Worm (Caenorhabditis elegans) whole organism, L4 larva: ENCODE measurements around the gene ZC443.7.
A peak's percentile ranks its signal among the peaks of the same experiment; 100 is the strongest.

Source experiments
- D1046.2 ChIP-seq: fragments of 200-800 bp; sonication (Bioruptor generic); IDR thresholded peaks from 2 replicates; pipeline ENCODE4 v1.3.6; 2022; ENCODE audit warnings: missing genetic modification characterization, missing compliant biosample characterization
- ceh-32 ChIP-seq: sonication (generic microtip); optimal IDR thresholded peaks from 2 replicates; lab custom pipeline; 2016; ENCODE audit warnings: mild to moderate bottlenecking, missing genetic modification characterization, missing compliant biosample characterization; ENCODE audit not compliant: poor library complexity
- daf-19 ChIP-seq: fragments of 200-800 bp; sonication (Bioruptor generic); conservative IDR thresholded peaks from 2 replicates; pipeline ENCODE4 v1.3.6; 2022; ENCODE audit warnings: missing genetic modification characterization, missing compliant biosample characterization
- egl-27 ChIP-seq: sonication (generic microtip); optimal IDR thresholded peaks from 3 replicates; lab custom pipeline; 2017; ENCODE audit warnings: missing biosample characterization, missing genetic modification reagents, missing genetic modification characterization
- jun-1 ChIP-seq: fragments of 150-350 bp; optimal IDR thresholded peaks from 2 replicates; lab custom pipeline; 2014; ENCODE audit warnings: missing biosample characterization, missing genetic modification reagents, missing genetic modification characterization
- lin-38 ChIP-seq: fragments of 200-800 bp; sonication (Bioruptor generic); IDR thresholded peaks from 2 replicates; pipeline ENCODE4 v1.3.6; 2022; ENCODE audit warnings: missing genetic modification reagents, missing genetic modification characterization, missing compliant biosample characterization
- lsy-2 ChIP-seq, 2 experiments: fragments of 150-350 bp in 1 of 2; sonication (generic microtip) in 1 of 2; optimal IDR thresholded peaks; 2 replicates each; lab custom pipeline; 2014 to 2017; ENCODE audit warnings: missing biosample characterization in 2 of 2, missing genetic modification characterization in 2 of 2
- mdl-1 ChIP-seq, 2 experiments: fragments of 150-350 bp in 1 of 2; sonication (generic microtip) in 1 of 2; optimal IDR thresholded peaks; 2 replicates each; lab custom pipeline; 2014 to 2017; ENCODE audit warnings: missing biosample characterization in 2 of 2, missing genetic modification characterization in 2 of 2
- mep-1 ChIP-seq: fragments of 150-350 bp; sonication (generic microtip); optimal IDR thresholded peaks from 3 replicates; lab custom pipeline; 2014; ENCODE audit warnings: missing biosample characterization, missing genetic modification characterization
- nhr-11 ChIP-seq: fragments of 150-350 bp; optimal IDR thresholded peaks from 2 replicates; lab custom pipeline; 2014; ENCODE audit warnings: missing biosample characterization, missing genetic modification characterization
- nhr-28 ChIP-seq: fragments of 150-350 bp; optimal IDR thresholded peaks from 2 replicates; lab custom pipeline; 2014; ENCODE audit warnings: missing biosample characterization, missing genetic modification characterization

- no peak for TF ChIP-seq lsy-2 (tag; optimal IDR thresholded peaks at IDR 0.05; lab: Kevin White, UChicago)
- TF ChIP-seq egl-27 = no peak
- no peak for TF ChIP-seq jun-1 (tag; lab: Kevin White, UChicago)
- no peak for TF ChIP-seq mep-1 (tag; lab: Kevin White, UChicago)
- TF ChIP-seq ceh-32 (tag; lab: Kevin White, UChicago) = no peak
- TF ChIP-seq D1046.2 (GFP tag; lab: Robert Waterston, UW) = no peak
- TF ChIP-seq nhr-28 (tag; lab: Kevin White, UChicago) = peak; percentile 75
- no peak for TF ChIP-seq nhr-11 (tag; lab: Kevin White, UChicago)
- TF ChIP-seq lin-38 = no peak
- no peak for TF ChIP-seq daf-19 (GFP tag; lab: Robert Waterston, UW)
- no peak for TF ChIP-seq mdl-1 (tag; optimal IDR thresholded peaks at IDR 0.05; lab: Kevin White, UChicago)
Observed at ce11 chrV:12795196-12795595, 11.1 kb upstream of the ZC443.7 start, which contains the start of gene ugt-4.
